Fruit fly (Drosophila melanogaster) whole organism, prepupa: Measurements from ENCODE around the gene dah.
A peak's percentile ranks its signal among the peaks of the same experiment; 100 is the strongest.

ENCODE experiments used
- Blimp-1 ChIP-seq: fragments of 200-800 bp; sonication (Bioruptor generic); optimal IDR thresholded peaks from 3 replicates; lab custom pipeline; 2017; ENCODE audit warnings: missing biosample characterization, missing genetic modification characterization, mild to moderate bottlenecking, moderate library complexity, missing genetic modification reagents
- CG15336 ChIP-seq: fragments of 200-800 bp; sonication (Bioruptor generic); IDR thresholded peaks from 2 replicates; pipeline ENCODE4 v1.3.6; 2022; ENCODE audit warnings: missing biosample characterization, missing genetic modification characterization
- CG1621 ChIP-seq: fragments of 200-800 bp; sonication (Bioruptor generic); optimal IDR thresholded peaks from 3 replicates; lab custom pipeline; 2018; ENCODE audit warnings: missing biosample characterization, mild to moderate bottlenecking, missing genetic modification characterization
- CG16779 ChIP-seq: fragments of 200-800 bp; sonication (Bioruptor generic); optimal IDR thresholded peaks from 3 replicates; lab custom pipeline; 2017; ENCODE audit warnings: missing biosample characterization, mild to moderate bottlenecking, missing genetic modification characterization
- CG3032 ChIP-seq: fragments of 200-800 bp; optimal IDR thresholded peaks from 2 replicates; lab custom pipeline; 2019; ENCODE audit warnings: missing biosample characterization, mild to moderate bottlenecking, missing genetic modification characterization, moderate library complexity
- CG31627 ChIP-seq: fragments of 200-800 bp; sonication (Bioruptor generic); optimal IDR thresholded peaks from 3 replicates; lab custom pipeline; 2016; ENCODE audit warnings: missing biosample characterization, missing genetic modification characterization
- CG32006 ChIP-seq: fragments of 200-800 bp; sonication (Bioruptor generic); optimal IDR thresholded peaks from 3 replicates; lab custom pipeline; 2017; ENCODE audit warnings: missing biosample characterization, mild to moderate bottlenecking, missing genetic modification characterization
- CG3919 ChIP-seq: fragments of 200-800 bp; sonication (Bioruptor generic); optimal IDR thresholded peaks from 3 replicates; lab custom pipeline; 2016; ENCODE audit warnings: missing biosample characterization, missing genetic modification characterization
- CG4318 ChIP-seq: fragments of 200-800 bp; sonication (Bioruptor generic); optimal IDR thresholded peaks from 3 replicates; lab custom pipeline; 2017; ENCODE audit warnings: missing biosample characterization, mild to moderate bottlenecking, missing genetic modification characterization
- CG6163 ChIP-seq: fragments of 200-800 bp; sonication (Bioruptor generic); IDR thresholded peaks from 3 replicates; pipeline ENCODE4 v1.3.6; 2022; ENCODE audit warnings: missing biosample characterization, missing genetic modification characterization
- CG6276 ChIP-seq: fragments of 200-800 bp; sonication (Bioruptor generic); optimal IDR thresholded peaks from 2 replicates; lab custom pipeline; 2017; ENCODE audit warnings: missing biosample characterization, mild to moderate bottlenecking, missing genetic modification characterization
- CG6792 ChIP-seq: fragments of 200-800 bp; sonication (Bioruptor generic); optimal IDR thresholded peaks from 3 replicates; lab custom pipeline; 2016; ENCODE audit warnings: missing biosample characterization, missing genetic modification characterization
- CG6808 ChIP-seq: fragments of 200-800 bp; sonication (Bioruptor generic); optimal IDR thresholded peaks from 3 replicates; lab custom pipeline; 2017; ENCODE audit warnings: missing biosample characterization, missing genetic modification characterization, mild to moderate bottlenecking, moderate library complexity, missing genetic modification reagents
- CG6854 ChIP-seq: fragments of 200-800 bp; sonication (Bioruptor generic); optimal IDR thresholded peaks from 2 replicates; lab custom pipeline; 2017; ENCODE audit warnings: missing biosample characterization, mild to moderate bottlenecking, missing genetic modification characterization
- CG7368 ChIP-seq: fragments of 200-800 bp; sonication (Bioruptor generic); optimal IDR thresholded peaks from 3 replicates; lab custom pipeline; 2016; ENCODE audit warnings: missing biosample characterization, missing genetic modification characterization
- CG8119 ChIP-seq: fragments of 200-800 bp; sonication (Bioruptor generic); IDR thresholded peaks from 3 replicates; pipeline ENCODE4 v1.3.6; 2022; ENCODE audit warnings: missing biosample characterization, missing genetic modification characterization
- CG8319 ChIP-seq: fragments of 200-800 bp; sonication (Bioruptor generic); optimal IDR thresholded peaks from 3 replicates; lab custom pipeline; 2016; ENCODE audit warnings: missing biosample characterization, missing genetic modification characterization
- CG8632 ChIP-seq: fragments of 200-800 bp; sonication (Bioruptor generic); optimal IDR thresholded peaks from 3 replicates; lab custom pipeline; 2016; ENCODE audit warnings: missing biosample characterization, missing genetic modification characterization
- CG9139 ChIP-seq: fragments of 200-800 bp; sonication (Bioruptor generic); optimal IDR thresholded peaks from 3 replicates; lab custom pipeline; 2017; ENCODE audit warnings: missing biosample characterization, mild to moderate bottlenecking, missing genetic modification characterization
- Ets21C ChIP-seq: fragments of 200-800 bp; sonication (Bioruptor generic); optimal IDR thresholded peaks from 3 replicates; lab custom pipeline; 2016; ENCODE audit warnings: missing biosample characterization, missing genetic modification characterization
- Ets96B ChIP-seq: fragments of 200-800 bp; optimal IDR thresholded peaks from 2 replicates; lab custom pipeline; 2019; ENCODE audit warnings: missing biosample characterization, mild to moderate bottlenecking, missing genetic modification characterization, moderate library complexity
- Gug ChIP-seq: fragments of 200-800 bp; sonication (Bioruptor generic); IDR thresholded peaks from 2 replicates; pipeline ENCODE4 v1.3.6; 2022; ENCODE audit warnings: missing biosample characterization, missing genetic modification characterization
- Hr38 ChIP-seq: sonication (Bioruptor generic); optimal IDR thresholded peaks from 2 replicates; lab custom pipeline; 2016; ENCODE audit warnings: missing biosample characterization, missing genetic modification characterization
- Hr4 ChIP-seq: fragments of 200-800 bp; sonication (Bioruptor generic); optimal IDR thresholded peaks from 3 replicates; lab custom pipeline; 2016; ENCODE audit warnings: missing biosample characterization, missing genetic modification characterization
- Lpt ChIP-seq: fragments of 200-800 bp; sonication (Bioruptor generic); optimal IDR thresholded peaks from 3 replicates; lab custom pipeline; 2016; ENCODE audit warnings: missing biosample characterization, missing genetic modification characterization
- Met ChIP-seq: fragments of 200-800 bp; sonication (Bioruptor generic); optimal IDR thresholded peaks from 3 replicates; lab custom pipeline; 2016; ENCODE audit warnings: missing biosample characterization, missing genetic modification characterization
- OdsH ChIP-seq: fragments of 200-800 bp; sonication (Bioruptor generic); optimal IDR thresholded peaks from 3 replicates; lab custom pipeline; 2016; ENCODE audit warnings: missing biosample characterization, missing genetic modification characterization
- Sox14 ChIP-seq: fragments of 200-800 bp; sonication (Bioruptor generic); optimal IDR thresholded peaks from 3 replicates; lab custom pipeline; 2016; ENCODE audit warnings: missing biosample characterization, missing genetic modification characterization
- Sox15 ChIP-seq: fragments of 200-800 bp; sonication (Bioruptor generic); optimal IDR thresholded peaks from 3 replicates; lab custom pipeline; 2016; ENCODE audit warnings: missing biosample characterization, missing genetic modification characterization
- achi ChIP-seq: fragments of 200-800 bp; sonication (Bioruptor generic); optimal IDR thresholded peaks from 3 replicates; lab custom pipeline; 2016; ENCODE audit warnings: missing biosample characterization, missing genetic modification characterization
- cyc ChIP-seq: fragments of 200-800 bp; sonication (Bioruptor generic); optimal IDR thresholded peaks from 3 replicates; lab custom pipeline; 2016; ENCODE audit warnings: missing biosample characterization, missing genetic modification characterization
- dac ChIP-seq: fragments of 200-800 bp; sonication (Bioruptor generic); optimal IDR thresholded peaks from 2 replicates; lab custom pipeline; 2017; ENCODE audit warnings: missing biosample characterization, mild to moderate bottlenecking, missing genetic modification characterization
- eg ChIP-seq: fragments of 200-800 bp; sonication (Bioruptor generic); IDR thresholded peaks from 3 replicates; pipeline ENCODE4 v1.3.6; 2022; ENCODE audit warnings: missing biosample characterization, missing genetic modification characterization
- esn ChIP-seq: fragments of 200-800 bp; sonication (Bioruptor generic); optimal IDR thresholded peaks from 2 replicates; lab custom pipeline; 2016; ENCODE audit warnings: missing biosample characterization, mild to moderate bottlenecking, missing genetic modification characterization, moderate library complexity
- fd59A ChIP-seq: fragments of 200-800 bp; sonication (Bioruptor generic); optimal IDR thresholded peaks from 2 replicates; lab custom pipeline; 2017; ENCODE audit warnings: missing biosample characterization, mild to moderate bottlenecking, missing genetic modification characterization, missing genetic modification reagents
- fd85E ChIP-seq: fragments of 200-800 bp; sonication (Bioruptor generic); optimal IDR thresholded peaks from 3 replicates; lab custom pipeline; 2016; ENCODE audit warnings: missing biosample characterization, missing genetic modification characterization
- fkh ChIP-seq: fragments of 200-800 bp; sonication (Bioruptor generic); optimal IDR thresholded peaks from 3 replicates; lab custom pipeline; 2017; ENCODE audit warnings: missing biosample characterization, mild to moderate bottlenecking, missing genetic modification characterization, moderate library complexity
- pdm3 ChIP-seq: fragments of 200-800 bp; sonication (Bioruptor generic); optimal IDR thresholded peaks from 3 replicates; lab custom pipeline; 2016; ENCODE audit warnings: missing biosample characterization, missing genetic modification characterization
- salr ChIP-seq, 2 experiments: fragments of 200-800 bp; sonication (Bioruptor generic); optimal IDR thresholded peaks; 3 replicates each; lab custom pipeline; 2016 to 2018; ENCODE audit warnings: missing biosample characterization in 2 of 2, missing genetic modification characterization in 2 of 2, mild to moderate bottlenecking in 1 of 2
- spab ChIP-seq: fragments of 200-800 bp; sonication (Bioruptor generic); optimal IDR thresholded peaks from 2 replicates; lab custom pipeline; 2017; ENCODE audit warnings: missing biosample characterization, mild to moderate bottlenecking, missing genetic modification characterization, missing genetic modification reagents
- ss ChIP-seq, 2 experiments: fragments of 200-800 bp; sonication (Bioruptor generic); optimal IDR thresholded peaks; 2 replicates in 1 of 2; 3 replicates in 1 of 2; lab custom pipeline; 2017 to 2018; ENCODE audit warnings: mild to moderate bottlenecking in 2 of 2, missing biosample characterization in 2 of 2, missing genetic modification characterization in 2 of 2, moderate library complexity in 1 of 2
- svp ChIP-seq: fragments of 200-800 bp; sonication (Bioruptor generic); peaks from one replicate; lab custom pipeline; 2016; ENCODE audit warnings: missing biosample characterization, missing genetic modification characterization
- topi ChIP-seq: fragments of 200-800 bp; sonication (Bioruptor generic); optimal IDR thresholded peaks from 3 replicates; lab custom pipeline; 2016; ENCODE audit warnings: missing biosample characterization, missing genetic modification characterization

The dah gene

dm6 chrX:15312074-15312881 is 15.9 kb upstream of the dah start (continued):
- TF ChIP-seq OdsH (GFP tag; lab: Kevin White, UChicago), result peak; percentile 74
- TF ChIP-seq Sox15 (GFP tag; lab: Kevin White, UChicago), result peak; percentile 60
- TF ChIP-seq Ets96B (tag; lab: Kevin White, UChicago), result peak; percentile 47
- peak; percentile 15 for TF ChIP-seq CG16779 (tag; lab: Kevin White, UChicago)
- TF ChIP-seq CG3919 (GFP tag; lab: Kevin White, UChicago), result peak; percentile 52
- peak; percentile 62 for TF ChIP-seq pdm3 (GFP tag; lab: Kevin White, UChicago)
- TF ChIP-seq CG31627 (GFP tag; lab: Kevin White, UChicago), result peak; percentile 55
- peak; percentile 41 for TF ChIP-seq Blimp-1
- no peak for TF ChIP-seq CG1621
- TF ChIP-seq Met (GFP tag; lab: Kevin White, UChicago), result peak; percentile 53
- no peak for TF ChIP-seq Hr38 (GFP tag; lab: Kevin White, UChicago)
- TF ChIP-seq fkh (GFP tag; lab: Kevin White, UChicago), result no peak
- TF ChIP-seq CG8319 (GFP tag; lab: Kevin White, UChicago), result peak; percentile 13
- TF ChIP-seq CG32006, result peak; percentile 85
- peak; percentile 49; the same call in 1 of the 3 replicates for TF ChIP-seq CG8119 (GFP tag; lab: Robert Waterston, UW)
- TF ChIP-seq esn (GFP tag; lab: Kevin White, UChicago), result peak; percentile 71
- TF ChIP-seq CG3032 (tag; lab: Kevin White, UChicago), result peak; percentile 45
- peak; percentile 76 for TF ChIP-seq svp (GFP tag; lab: Kevin White, UChicago)
- TF ChIP-seq Sox14, result peak; percentile 37
- peak in 1 of 2 experiments; percentile 71 for TF ChIP-seq salr (GFP tag; optimal IDR thresholded peaks at IDR 0.05; lab: Kevin White, UChicago)
- TF ChIP-seq CG6276 (GFP tag; lab: Kevin White, UChicago), result peak; percentile 71
- peak; percentile 60 for TF ChIP-seq achi (GFP tag; lab: Kevin White, UChicago)
- no peak for TF ChIP-seq CG9139 (GFP tag; lab: Kevin White, UChicago)
- TF ChIP-seq dac (GFP tag; lab: Kevin White, UChicago), result peak; percentile 46
- no peak; the same call in 2 of the 3 replicates for TF ChIP-seq CG6163 (GFP tag; lab: Robert Waterston, UW)
- TF ChIP-seq cyc (GFP tag; lab: Kevin White, UChicago), result peak; percentile 59

dm6 chrX:15312882-15313154 is 15.3 kb upstream of the dah start:
- TF ChIP-seq CG6808 (GFP tag; lab: Kevin White, UChicago), result no peak
- no peak for TF ChIP-seq Lpt (GFP tag; lab: Kevin White, UChicago)
- TF ChIP-seq Ets21C, result no peak
- no peak for TF ChIP-seq Gug (GFP tag; lab: Robert Waterston, UW)
- no peak for TF ChIP-seq CG3919 (GFP tag; lab: Kevin White, UChicago)
- TF ChIP-seq CG4318, result no peak
- no peak for TF ChIP-seq esn (GFP tag; lab: Kevin White, UChicago)
- TF ChIP-seq CG15336, result no peak
- TF ChIP-seq fd85E (GFP tag; lab: Kevin White, UChicago), result no peak
- no peak for TF ChIP-seq Hr4 (GFP tag; lab: Kevin White, UChicago)

dm6 chrX:15313389-15313788 is 14.8 kb upstream of the dah start:
- TF ChIP-seq topi (no peak), CG7368 (GFP tag; lab: Kevin White, UChicago) (no peak), CG6792 (GFP tag; lab: Kevin White, UChicago) (no peak), CG8632 (no peak), fd85E (GFP tag; lab: Kevin White, UChicago) (no peak), fd59A (no peak), Hr4 (GFP tag; lab: Kevin White, UChicago) (no peak), eg (GFP tag; lab: Robert Waterston, UW) (peak; percentile 88), spab (no peak), CG6854 (GFP tag; lab: Kevin White, UChicago) (no peak), Blimp-1 (no peak), cyc (GFP tag; lab: Kevin White, UChicago) (no peak), CG6163 (GFP tag; lab: Robert Waterston, UW) (peak; percentile 48; the same call in 1 of the 3 replicates), ss (GFP tag; optimal IDR thresholded peaks at IDR 0.05; lab: Kevin White, UChicago) (no peak), dac (GFP tag; lab: Kevin White, UChicago) (no peak), CG8119 (GFP tag; lab: Robert Waterston, UW) (peak; percentile 73), CG15336 (peak; percentile 54), Gug (GFP tag; lab: Robert Waterston, UW) (peak; percentile 25; the same call in 1 of the 2 replicates), CG6276 (GFP tag; lab: Kevin White, UChicago) (peak; percentile 85), CG1621 (no peak)
